Fruit fly (Drosophila melanogaster): ENCODE results near the gene CG42780.

The CG42780 gene

dm6 chrX:7284964-7285363 lies 47.0 kb downstream of the CG42780 start:
- TF ChIP-seq salm (tag; optimal IDR thresholded peaks at IDR 0.05) (no peak), CG8290 (GFP tag; optimal IDR thresholded peaks at IDR 0.05) (peak; percentile 43), CG8290 (tag; optimal IDR thresholded peaks at IDR 0.05) (no peak), CG2116 (GFP tag; optimal IDR thresholded peaks at IDR 0.05) (no peak), D (optimal IDR thresholded peaks at IDR 0.05) (no peak), D (GFP tag; optimal IDR thresholded peaks at IDR 0.05) (no peak), fru (optimal IDR thresholded peaks at IDR 0.05) (no peak), ATbp (GFP tag; optimal IDR thresholded peaks at IDR 0.05) (no peak), bbx (GFP tag; IDR thresholded peaks at IDR 0.05; ENCODE audit: partially characterized antibody) (peak; percentile 70), ap (GFP tag; IDR thresholded peaks at IDR 0.05) (no peak), sisA (GFP tag; IDR thresholded peaks at IDR 0.05) (no peak), CG7987 (GFP tag; optimal IDR thresholded peaks at IDR 0.05) (no peak), CG6791 (GFP tag; IDR thresholded peaks at IDR 0.05; ENCODE audit: partially characterized antibody) (peak; percentile 49; the same call in 1 of the 3 replicates), Elba2 (GFP tag; optimal IDR thresholded peaks at IDR 0.05) (peak; percentile 26), h (optimal IDR thresholded peaks at IDR 0.05) (no peak), CG16779 (GFP tag; IDR thresholded peaks at IDR 0.05) (no peak), CG14860 (GFP tag; IDR thresholded peaks at IDR 0.05; ENCODE audit: partially characterized antibody) (0 out of 3 replicates have a peak, but pooled peaks have one; percentile 37), Ptx1 (GFP tag; IDR thresholded peaks at IDR 0.05) (no peak), slbo (GFP tag; IDR thresholded peaks at IDR 0.05) (no peak), Dref (GFP tag; IDR thresholded peaks at IDR 0.05) (peak; percentile 58), Bgb (GFP tag; IDR thresholded peaks at IDR 0.05; ENCODE audit: partially characterized antibody) (peak; percentile 43; the same call in 1 of the 2 replicates), dmrt99B (tag; optimal IDR thresholded peaks at IDR 0.05) (no peak), trh (GFP tag; optimal IDR thresholded peaks at IDR 0.05) (no peak), gfzf (GFP tag; optimal IDR thresholded peaks at IDR 0.05) (no peak), HLHmδ (GFP tag; optimal IDR thresholded peaks at IDR 0.05) (no peak), CG34224 (GFP tag; IDR thresholded peaks at IDR 0.05; ENCODE audit: partially characterized antibody) (no peak; the same call in 2 of the 3 replicates), CG16813 (GFP tag; IDR thresholded peaks at IDR 0.05; ENCODE audit: partially characterized antibody) (peak; percentile 56; the same call in 2 of the 3 replicates), z (GFP tag; IDR thresholded peaks at IDR 0.05) (no peak), twi (tag; optimal IDR thresholded peaks at IDR 0.05) (no peak), sens (GFP tag) (peak; percentile 66), nau (GFP tag; optimal IDR thresholded peaks at IDR 0.05) (no peak), Scr (GFP tag; IDR thresholded peaks at IDR 0.05; ENCODE audit: partially characterized antibody) (peak; percentile 52), ato (GFP tag; IDR thresholded peaks at IDR 0.05; ENCODE audit: partially characterized antibody) (0 out of 2 replicates have a peak, but pooled peaks have one; percentile 24), Pdp1 (GFP tag; optimal IDR thresholded peaks at IDR 0.05) (peak in 1 of 2 experiments; percentile 92), Stat92E (GFP tag; optimal IDR thresholded peaks at IDR 0.05) (no peak), vnd (GFP tag; IDR thresholded peaks at IDR 0.05; ENCODE audit: partially characterized antibody) (0 out of 3 replicates have a peak, but pooled peaks have one; percentile 30), ind (GFP tag; optimal IDR thresholded peaks at IDR 0.05) (no peak), BEAF-32 (GFP tag; optimal IDR thresholded peaks at IDR 0.05) (peak; percentile 4), HLH4C (GFP tag; IDR thresholded peaks at IDR 0.05; ENCODE audit: partially characterized antibody) (peak; percentile 67), stwl (tag; optimal IDR thresholded peaks at IDR 0.05) (peak; percentile 22), Sry-δ (GFP tag; optimal IDR thresholded peaks at IDR 0.05) (peak; percentile 16), BtbVII (GFP tag; optimal IDR thresholded peaks at IDR 0.05) (no peak), inv (GFP tag; IDR thresholded peaks at IDR 0.05; ENCODE audit: partially characterized antibody) (0 out of 2 replicates have a peak, but pooled peaks have one; percentile 36), tna (GFP tag; IDR thresholded peaks at IDR 0.05; ENCODE audit: partially characterized antibody) (peak; percentile 56), nerfin-2 (GFP tag; IDR thresholded peaks at IDR 0.05; ENCODE audit: partially characterized antibody) (peak; percentile 65; the same call in 1 of the 2 replicates), Dll (GFP tag; IDR thresholded peaks at IDR 0.05; ENCODE audit: partially characterized antibody) (peak; percentile 48; the same call in 1 of the 4 replicates), zen2 (GFP tag; IDR thresholded peaks at IDR 0.05; ENCODE audit: partially characterized antibody) (0 out of 3 replicates have a peak, but pooled peaks have one; percentile 13), unc-4 (GFP tag; IDR thresholded peaks at IDR 0.05; ENCODE audit: partially characterized antibody) (peak; percentile 23; the same call in 1 of the 2 replicates), CG10147 (GFP tag; optimal IDR thresholded peaks at IDR 0.05) (no peak)
